Worm (Caenorhabditis elegans): ENCODE results near the gene tmem-131.

tmem-131 gene

DNA sequence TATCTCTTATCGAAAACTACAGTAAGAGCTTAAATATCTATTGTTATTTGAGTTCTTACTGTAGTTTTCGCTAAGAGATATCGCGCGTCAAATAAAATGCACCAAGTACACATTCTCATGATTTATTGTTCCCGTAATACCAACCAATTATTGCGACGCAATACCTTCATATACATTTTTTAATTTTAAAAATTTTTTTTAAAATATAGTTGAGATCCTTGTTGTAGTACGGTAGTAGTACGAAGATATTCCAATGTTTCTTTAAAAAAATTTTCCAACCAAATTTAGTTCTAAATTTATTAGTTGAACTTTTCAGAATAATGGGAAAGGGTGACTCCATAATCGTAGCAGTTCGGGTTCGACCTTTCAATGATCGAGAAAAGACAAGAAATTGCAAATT, 32.7 kb upstream of the tmem-131 start, which contains the start of gene klp-6:
TSS of gene klp-6 (plus strand) at position 301 of the 400 bp plus-strand sequence.
- TF ChIP-seq scrt-1 (GFP tag; IDR thresholded peaks at IDR 0.05) (no peak), ama-1 (optimal IDR thresholded peaks at IDR 0.05) (no peak), ceh-13 (GFP tag; optimal IDR thresholded peaks at IDR 0.05) (no peak), tbx-11 (GFP tag; IDR thresholded peaks at IDR 0.05) (no peak), tbx-37 (GFP tag; conservative IDR thresholded peaks at IDR 0.05) (no peak), F13C5.2 (tag; optimal IDR thresholded peaks at IDR 0.05) (no peak), aly-1 (tag; optimal IDR thresholded peaks at IDR 0.05) (no peak), tra-4 (tag; optimal IDR thresholded peaks at IDR 0.05) (no peak), B0310.2 (tag; optimal IDR thresholded peaks at IDR 0.05) (no peak), flt-1 (GFP tag; IDR thresholded peaks at IDR 0.05) (no peak), hmg-4 (GFP tag; optimal IDR thresholded peaks at IDR 0.05) (no peak), ceh-36 (tag; optimal IDR thresholded peaks at IDR 0.05) (no peak)

DNA sequence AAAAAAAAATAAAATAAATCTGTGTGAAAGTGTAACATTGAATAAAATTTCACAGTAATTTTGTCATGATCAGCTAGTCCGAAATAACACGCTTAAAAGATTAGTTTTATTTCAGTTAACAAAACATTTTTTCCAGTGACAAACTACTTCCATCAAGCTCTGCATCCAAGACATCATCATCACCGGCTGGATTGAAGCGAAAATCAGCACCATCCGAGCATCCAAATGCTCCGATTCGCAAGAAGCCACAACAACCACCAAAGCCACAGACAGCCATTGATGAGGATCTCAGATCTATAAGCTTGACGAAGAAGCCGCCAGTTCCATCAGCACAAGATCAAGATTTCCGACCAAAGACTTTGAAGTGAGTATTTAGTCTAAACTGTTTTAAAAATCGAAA, 29.3 kb upstream of the tmem-131 start:
- TF ChIP-seq aly-1 (tag; optimal IDR thresholded peaks at IDR 0.05) (no peak), pes-1 (GFP tag; IDR thresholded peaks at IDR 0.05) (no peak), hmbx-1 (tag; optimal IDR thresholded peaks at IDR 0.05) (no peak), tbx-37 (GFP tag; conservative IDR thresholded peaks at IDR 0.05) (no peak), ceh-36 (tag; optimal IDR thresholded peaks at IDR 0.05) (no peak), B0310.2 (tag; optimal IDR thresholded peaks at IDR 0.05) (peak; percentile 32), flt-1 (GFP tag; IDR thresholded peaks at IDR 0.05) (no peak), ceh-13 (GFP tag; optimal IDR thresholded peaks at IDR 0.05) (no peak), hnd-1 (tag; optimal IDR thresholded peaks at IDR 0.05) (no peak), tbx-11 (GFP tag; IDR thresholded peaks at IDR 0.05) (no peak), hmg-4 (GFP tag; optimal IDR thresholded peaks at IDR 0.05) (no peak), ama-1 (optimal IDR thresholded peaks at IDR 0.05) (peak; percentile 27), F13C5.2 (tag; optimal IDR thresholded peaks at IDR 0.05) (no peak), ets-7 (tag; optimal IDR thresholded peaks at IDR 0.05) (no peak), tra-4 (tag; optimal IDR thresholded peaks at IDR 0.05) (no peak), sea-1 (GFP tag; conservative IDR thresholded peaks at IDR 0.05) (0 out of 2 replicates have a peak, but pooled peaks have one; percentile 16), scrt-1 (GFP tag; IDR thresholded peaks at IDR 0.05) (no peak)

DNA sequence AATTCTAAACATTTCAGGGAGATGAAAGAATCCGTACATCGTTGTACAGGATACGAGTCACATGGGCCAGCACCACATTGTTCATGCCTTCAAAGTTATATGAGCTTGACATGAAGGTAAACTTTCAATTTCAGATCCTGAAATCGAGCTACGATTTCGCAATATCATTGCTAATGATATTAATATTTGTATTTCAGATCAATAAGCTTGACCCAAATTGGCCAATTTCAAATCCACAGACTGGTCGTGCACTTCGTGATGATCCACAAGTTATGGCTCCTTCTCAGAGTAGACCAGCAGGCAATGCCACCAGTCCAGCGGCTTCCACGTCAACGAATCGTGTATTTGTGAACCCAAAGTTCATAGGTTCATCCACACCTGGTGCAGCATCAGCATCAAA, 28.4 kb upstream of the tmem-131 start:
- no peak for TF ChIP-seq pes-1 (GFP tag; IDR thresholded peaks at IDR 0.05)
- no peak for TF ChIP-seq ceh-13 (GFP tag; optimal IDR thresholded peaks at IDR 0.05)
- TF ChIP-seq hmg-4 (GFP tag; optimal IDR thresholded peaks at IDR 0.05) = no peak
- no peak for TF ChIP-seq ets-7 (tag; optimal IDR thresholded peaks at IDR 0.05)
- no peak for TF ChIP-seq hmbx-1 (tag; optimal IDR thresholded peaks at IDR 0.05)
- no peak for TF ChIP-seq F13C5.2 (tag; optimal IDR thresholded peaks at IDR 0.05)
- TF ChIP-seq ama-1 (optimal IDR thresholded peaks at IDR 0.05) = no peak
- TF ChIP-seq sea-1 (GFP tag; conservative IDR thresholded peaks at IDR 0.05) = no peak
- TF ChIP-seq flt-1 (GFP tag; IDR thresholded peaks at IDR 0.05) = no peak
- no peak for TF ChIP-seq B0310.2 (tag; optimal IDR thresholded peaks at IDR 0.05)
- no peak for TF ChIP-seq ceh-36 (tag; optimal IDR thresholded peaks at IDR 0.05)
- TF ChIP-seq tbx-37 (GFP tag; conservative IDR thresholded peaks at IDR 0.05) = no peak
- no peak for TF ChIP-seq hnd-1 (tag; optimal IDR thresholded peaks at IDR 0.05)
- no peak for TF ChIP-seq aly-1 (tag; optimal IDR thresholded peaks at IDR 0.05)
- TF ChIP-seq tra-4 (tag; optimal IDR thresholded peaks at IDR 0.05) = no peak
- TF ChIP-seq scrt-1 (GFP tag; IDR thresholded peaks at IDR 0.05) = no peak
- no peak for TF ChIP-seq tbx-11 (GFP tag; IDR thresholded peaks at IDR 0.05)

DNA sequence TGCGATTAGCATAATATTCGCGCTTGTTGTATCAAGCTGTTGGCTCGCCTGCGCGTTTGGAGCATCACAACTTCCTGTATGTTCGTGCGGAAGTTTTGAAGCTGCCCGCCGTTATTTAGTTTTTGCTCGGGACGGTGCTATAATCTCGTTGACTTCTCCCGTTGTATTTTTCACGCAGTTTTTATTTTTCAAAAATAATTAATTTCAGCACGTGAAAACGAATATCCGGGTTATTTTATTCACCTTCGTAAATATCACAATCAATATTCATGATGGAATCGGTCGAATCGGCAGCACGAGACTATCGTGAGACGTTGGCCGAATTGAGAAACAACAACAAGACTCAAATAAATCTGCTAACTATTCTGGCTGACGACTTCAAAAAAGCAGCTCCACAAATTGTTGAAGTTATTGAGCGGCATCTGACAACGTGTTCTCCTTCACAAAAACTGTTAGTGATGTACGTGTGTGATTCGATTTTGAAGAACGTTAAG, 27.2 kb upstream of the tmem-131 start:
- TF ChIP-seq hmbx-1 (tag; optimal IDR thresholded peaks at IDR 0.05) (no peak), ama-1 (optimal IDR thresholded peaks at IDR 0.05) (peak; percentile 62), ets-7 (tag; optimal IDR thresholded peaks at IDR 0.05) (no peak), tbx-11 (GFP tag; IDR thresholded peaks at IDR 0.05) (no peak), F13C5.2 (tag; optimal IDR thresholded peaks at IDR 0.05) (no peak), hnd-1 (tag; optimal IDR thresholded peaks at IDR 0.05) (no peak), scrt-1 (GFP tag; IDR thresholded peaks at IDR 0.05) (no peak)

DNA sequence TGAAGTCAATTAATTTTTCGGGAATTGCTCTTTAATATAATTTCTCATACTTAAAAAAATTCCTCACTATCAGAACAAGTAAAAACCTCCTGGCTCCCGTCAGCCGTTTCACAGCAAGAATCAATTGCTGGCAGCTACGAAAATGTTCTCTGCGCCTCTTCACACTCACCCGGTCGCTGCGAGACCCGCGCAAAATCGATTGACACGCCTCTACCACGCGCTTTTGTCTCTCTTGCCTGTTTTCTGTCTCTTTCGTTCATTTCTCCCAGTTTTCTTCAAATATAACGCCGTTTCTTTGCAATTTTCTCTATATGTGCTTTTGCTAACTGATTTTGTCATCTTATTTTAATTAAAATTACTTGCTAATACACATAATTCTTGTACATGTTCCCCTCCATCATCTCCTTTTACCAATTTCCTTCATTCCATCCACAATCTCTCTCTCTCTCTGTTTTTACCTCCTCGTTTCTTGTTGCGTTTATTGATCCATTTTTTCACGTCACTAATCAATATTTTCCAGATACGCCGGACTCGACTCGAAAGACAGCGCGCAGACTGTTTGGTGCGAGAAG, 26.5 kb upstream of the tmem-131 start, which contains the start of gene pcf-11:
TSS of gene pcf-11 (plus strand) at position 522 of the 572 bp plus-strand sequence.
- no peak for TF ChIP-seq ama-1 (optimal IDR thresholded peaks at IDR 0.05)
- no peak for TF ChIP-seq hmbx-1 (tag; optimal IDR thresholded peaks at IDR 0.05)
- peak; percentile 31 for TF ChIP-seq tra-4 (tag; optimal IDR thresholded peaks at IDR 0.05)
- no peak for TF ChIP-seq ets-7 (tag; optimal IDR thresholded peaks at IDR 0.05)

DNA sequence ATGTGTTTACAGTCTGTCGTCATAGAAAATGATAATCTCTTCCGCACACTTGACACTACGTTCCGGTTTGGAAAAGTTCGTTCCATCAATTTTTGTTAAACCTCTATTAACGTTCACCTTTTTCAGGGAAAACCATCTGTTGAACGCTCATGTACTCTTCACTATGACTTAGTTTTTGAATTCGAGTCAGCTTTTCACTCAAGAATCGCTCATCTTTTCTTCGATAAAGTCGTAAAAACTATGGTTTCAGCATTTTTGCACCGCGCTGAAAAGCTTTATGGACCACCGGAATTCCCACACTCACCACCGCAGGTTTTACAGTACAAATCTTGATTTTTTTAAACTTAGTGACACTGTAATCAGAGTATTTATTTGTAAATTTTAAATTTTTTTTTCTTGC, 25.7 kb upstream of the tmem-131 start:
- TF ChIP-seq flt-1 (GFP tag; IDR thresholded peaks at IDR 0.05) = no peak
- TF ChIP-seq scrt-1 (GFP tag; IDR thresholded peaks at IDR 0.05) = no peak
- TF ChIP-seq aly-1 (tag; optimal IDR thresholded peaks at IDR 0.05) = no peak

DNA sequence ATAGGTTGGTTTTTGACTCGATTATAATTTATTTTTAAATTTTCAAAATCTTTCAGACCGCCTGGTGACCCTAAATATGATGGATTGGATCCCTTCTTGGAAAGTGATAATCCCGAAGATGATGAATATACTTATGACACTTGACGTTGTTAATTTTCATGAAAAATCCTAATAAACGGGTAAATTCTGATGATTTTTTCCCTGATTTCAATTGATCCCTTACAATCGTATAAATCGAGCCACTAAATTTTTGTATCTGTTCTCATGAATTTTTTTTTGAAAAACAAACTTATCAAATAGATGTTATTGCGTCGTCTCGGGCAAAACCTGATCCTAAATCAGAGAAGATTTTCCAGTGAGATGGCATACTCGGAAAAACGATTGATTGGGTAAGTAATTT, 25.0 kb upstream of the tmem-131 start, which contains the start of gene R144.13:
TSS of gene R144.13 (plus strand) at position 301 of the 400 bp plus-strand sequence.
- TF ChIP-seq sea-1 (GFP tag; conservative IDR thresholded peaks at IDR 0.05) (no peak), hmbx-1 (tag; optimal IDR thresholded peaks at IDR 0.05) (no peak)

DNA sequence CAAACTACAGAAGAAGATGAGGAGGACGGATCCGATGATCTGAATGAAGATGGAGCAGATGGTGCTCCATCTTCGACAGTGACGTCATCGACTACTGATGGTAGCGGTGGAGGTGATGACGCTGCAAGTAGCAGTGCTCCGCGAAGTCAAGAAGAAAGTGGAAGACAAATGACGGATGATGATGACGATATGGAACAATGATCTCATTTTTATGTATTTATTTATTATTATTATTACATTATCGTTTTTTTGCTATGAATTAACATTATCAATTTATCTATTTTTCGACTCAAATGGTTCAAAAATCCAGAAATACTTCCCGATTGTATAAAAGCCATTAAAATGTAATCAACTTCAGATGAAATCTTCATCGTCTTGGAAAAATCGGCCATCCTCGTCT, 23.7 kb upstream of the tmem-131 start, which contains the start of gene R144.3:
TSS of gene R144.3 (plus strand) at position 301 of the 400 bp plus-strand sequence.
- TF ChIP-seq B0310.2 (tag; optimal IDR thresholded peaks at IDR 0.05) (no peak), F13C5.2 (tag; optimal IDR thresholded peaks at IDR 0.05) (no peak), aly-1 (tag; optimal IDR thresholded peaks at IDR 0.05) (no peak), tra-4 (tag; optimal IDR thresholded peaks at IDR 0.05) (no peak), hmg-4 (GFP tag; optimal IDR thresholded peaks at IDR 0.05) (no peak), hmbx-1 (tag; optimal IDR thresholded peaks at IDR 0.05) (no peak)
